Fruit fly (Drosophila melanogaster): Measurements from ENCODE around the gene dnt.

The dnt gene

DNA sequence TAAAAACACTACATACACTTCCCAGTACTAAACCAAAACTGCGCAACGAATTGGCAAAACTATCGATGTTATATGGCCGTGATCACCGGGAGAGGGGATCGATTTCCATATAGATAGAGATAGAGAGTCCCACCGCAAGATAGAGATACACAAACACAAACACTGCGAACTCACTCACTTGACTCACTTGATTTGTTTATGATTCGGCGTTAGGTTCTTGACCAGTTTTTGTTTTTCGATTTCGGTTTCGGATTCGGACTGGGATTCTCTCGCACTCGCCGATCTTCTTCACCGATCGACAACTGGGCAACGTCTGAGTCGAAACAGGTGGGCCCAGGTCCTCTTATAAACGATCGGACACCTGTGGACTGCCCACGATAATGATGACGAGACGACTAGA lies 26.7 kb upstream of the dnt start, which contains the start of gene CG17549:
Gene CG17549, minus strand, starts transcription at position 327 of the 400 bp plus-strand sequence.
- TF ChIP-seq toy (GFP tag; IDR thresholded peaks at IDR 0.05) (no peak), CG10959 (GFP tag; IDR thresholded peaks at IDR 0.05) (no peak), CG10543 (GFP tag; optimal IDR thresholded peaks at IDR 0.05) (peak; percentile 33), CG3726 (GFP tag; IDR thresholded peaks at IDR 0.05) (no peak), ttk (GFP tag; IDR thresholded peaks at IDR 0.05) (no peak), B-H2 (GFP tag; optimal IDR thresholded peaks at IDR 0.05) (peak; percentile 48), Deaf1 (tag; optimal IDR thresholded peaks at IDR 0.05) (peak; percentile 72), CG4854 (GFP tag; optimal IDR thresholded peaks at IDR 0.05) (no peak), CG30403 (GFP tag; optimal IDR thresholded peaks at IDR 0.05) (no peak), chinmo (GFP tag; IDR thresholded peaks at IDR 0.05; ENCODE audit: partially characterized antibody) (0 out of 4 replicates have a peak, but pooled peaks have one; percentile 66), Poxn (GFP tag; IDR thresholded peaks at IDR 0.05) (no peak), CG43689 (GFP tag; IDR thresholded peaks at IDR 0.05) (no peak), Fer1 (GFP tag; optimal IDR thresholded peaks at IDR 0.05) (no peak), Oli (tag; optimal IDR thresholded peaks at IDR 0.05) (no peak), CG13775 (GFP tag; optimal IDR thresholded peaks at IDR 0.05) (no peak), z (GFP tag; IDR thresholded peaks at IDR 0.05) (peak; percentile 84), CG13123 (GFP tag; optimal IDR thresholded peaks at IDR 0.05) (no peak), CG3407 (GFP tag; optimal IDR thresholded peaks at IDR 0.05) (no peak), CG6175 (GFP tag; IDR thresholded peaks at IDR 0.05) (no peak), bbx (GFP tag; IDR thresholded peaks at IDR 0.05; ENCODE audit: partially characterized antibody) (0 out of 2 replicates have a peak, but pooled peaks have one; percentile 17), sug (tag; optimal IDR thresholded peaks at IDR 0.05) (peak; percentile 58), CG6791 (GFP tag; IDR thresholded peaks at IDR 0.05; ENCODE audit: partially characterized antibody) (no peak), CG12769 (tag; optimal IDR thresholded peaks at IDR 0.05) (peak; percentile 74), CG2678 (tag; optimal IDR thresholded peaks at IDR 0.05) (no peak), CG10565 (GFP tag; optimal IDR thresholded peaks at IDR 0.05) (no peak), trh (GFP tag; optimal IDR thresholded peaks at IDR 0.05) (no peak), CG34376 (GFP tag; optimal IDR thresholded peaks at IDR 0.05) (peak; percentile 80), CG13624 (GFP tag; optimal IDR thresholded peaks at IDR 0.05) (no peak), Gsc (GFP tag; IDR thresholded peaks at IDR 0.05) (no peak), chif (GFP tag; optimal IDR thresholded peaks at IDR 0.05) (no peak), Nf-YB (GFP tag; optimal IDR thresholded peaks at IDR 0.05) (no peak), CG2116 (GFP tag; optimal IDR thresholded peaks at IDR 0.05) (no peak), tx (GFP tag; optimal IDR thresholded peaks at IDR 0.05) (no peak), phol (tag; optimal IDR thresholded peaks at IDR 0.05) (no peak), cwo (GFP tag; optimal IDR thresholded peaks at IDR 0.05) (no peak), Fer2 (tag; optimal IDR thresholded peaks at IDR 0.05) (no peak), Trl (optimal IDR thresholded peaks at IDR 0.05) (peak in 1 of 2 experiments; percentile 45), Trl (GFP tag; optimal IDR thresholded peaks at IDR 0.05) (no peak), CG2199 (GFP tag; IDR thresholded peaks at IDR 0.05) (0 out of 3 replicates have a peak, but pooled peaks have one; percentile 51), CG13894 (tag; optimal IDR thresholded peaks at IDR 0.05) (peak; percentile 85), her (GFP tag; optimal IDR thresholded peaks at IDR 0.05) (no peak), dati (GFP tag; IDR thresholded peaks at IDR 0.05) (no peak), CG13424 (tag; optimal IDR thresholded peaks at IDR 0.05) (no peak), Dip3 (GFP tag; optimal IDR thresholded peaks at IDR 0.05) (no peak), zen (tag; optimal IDR thresholded peaks at IDR 0.05) (no peak), fd3F (GFP tag; optimal IDR thresholded peaks at IDR 0.05) (no peak), so (GFP tag; IDR thresholded peaks at IDR 0.05) (no peak), CG16813 (GFP tag; IDR thresholded peaks at IDR 0.05; ENCODE audit: partially characterized antibody) (no peak), amos (GFP tag; IDR thresholded peaks at IDR 0.05; ENCODE audit: partially characterized antibody) (no peak; the same call in 1 of the 2 replicates), CG9932 (GFP tag; IDR thresholded peaks at IDR 0.05) (0 out of 2 replicates have a peak, but pooled peaks have one; percentile 23), eyg (GFP tag; optimal IDR thresholded peaks at IDR 0.05) (no peak)

All from whole organism, embryonic.